Worm (Caenorhabditis elegans) whole organism, L4 larva: ENCODE data around the gene mpst-2.

Source experiments
- D1046.2 ChIP-seq: fragments of 200-800 bp; sonication (Bioruptor generic); IDR thresholded peaks from 2 replicates; pipeline ENCODE4 v1.3.6; 2022; ENCODE audit warnings: missing genetic modification characterization, missing compliant biosample characterization
- F10B5.3 ChIP-seq: sonication (generic microtip); optimal IDR thresholded peaks from 2 replicates; lab custom pipeline; 2016; ENCODE audit warnings: mild to moderate bottlenecking, missing genetic modification characterization, missing compliant biosample characterization
- F26F4.8 ChIP-seq: fragments of 200-800 bp; sonication (Bioruptor generic); conservative IDR thresholded peaks from 2 replicates; pipeline ENCODE4 v1.3.6; 2022; ENCODE audit warnings: missing genetic modification characterization, missing compliant biosample characterization
- F37D6.2 ChIP-seq: sonication (generic microtip); optimal IDR thresholded peaks from 2 replicates; lab custom pipeline; 2016; ENCODE audit warnings: mild to moderate bottlenecking, missing genetic modification characterization, missing compliant biosample characterization
- F49E8.2 ChIP-seq: sonication (generic microtip); optimal IDR thresholded peaks from 2 replicates; lab custom pipeline; 2016; ENCODE audit warnings: missing compliant biosample characterization, mild to moderate bottlenecking, missing genetic modification characterization, borderline replicate concordance
- T26A8.4 ChIP-seq: fragments of 200-800 bp; sonication (Bioruptor generic); IDR thresholded peaks from 2 replicates; pipeline ENCODE4 v1.3.6; 2022; ENCODE audit warnings: missing genetic modification characterization, missing compliant biosample characterization
- Y105C5A.15 ChIP-seq: fragments of 200-800 bp; sonication (Bioruptor generic); IDR thresholded peaks from 2 replicates; pipeline ENCODE4 v1.3.6; 2022; ENCODE audit warnings: missing genetic modification characterization, missing compliant biosample characterization
- Y75B8A.6 ChIP-seq: fragments of 200-800 bp; sonication (Bioruptor generic); IDR thresholded peaks from 2 replicates; pipeline ENCODE4 v1.3.6; 2022; ENCODE audit warnings: missing genetic modification reagents, missing genetic modification characterization, missing compliant biosample characterization
- attf-4 ChIP-seq: sonication (generic microtip); optimal IDR thresholded peaks from 3 replicates; lab custom pipeline; 2017; ENCODE audit warnings: missing biosample characterization, missing genetic modification characterization
- ceh-28 ChIP-seq: fragments of 150-350 bp; optimal IDR thresholded peaks from 2 replicates; lab custom pipeline; 2014; ENCODE audit warnings: missing biosample characterization, missing genetic modification reagents, missing genetic modification characterization
- ceh-44 ChIP-seq: fragments of 200-800 bp; sonication (Bioruptor generic); IDR thresholded peaks from 2 replicates; pipeline ENCODE4 v1.3.6; 2022; ENCODE audit warnings: missing genetic modification reagents, missing genetic modification characterization, missing compliant biosample characterization
- ceh-82 ChIP-seq: sonication (generic microtip); optimal IDR thresholded peaks from 2 replicates; lab custom pipeline; 2017; ENCODE audit warnings: missing biosample characterization, missing genetic modification characterization
- daf-12 ChIP-seq: fragments of 150-350 bp; optimal IDR thresholded peaks from 2 replicates; lab custom pipeline; 2014; ENCODE audit warnings: missing biosample characterization, missing genetic modification reagents, missing genetic modification characterization
- daf-8 ChIP-seq: fragments of 200-800 bp; sonication (Bioruptor generic); IDR thresholded peaks from 2 replicates; pipeline ENCODE4 v1.3.6; 2022; ENCODE audit warnings: missing genetic modification characterization, missing compliant biosample characterization
- dmd-6 ChIP-seq: fragments of 200-800 bp; sonication (Bioruptor generic); IDR thresholded peaks from 2 replicates; pipeline ENCODE4 v1.3.6; 2022; ENCODE audit warnings: missing genetic modification reagents, missing genetic modification characterization, missing compliant biosample characterization
- duxl-1 ChIP-seq: sonication (generic microtip); optimal IDR thresholded peaks from 2 replicates; lab custom pipeline; 2016; ENCODE audit warnings: mild to moderate bottlenecking, missing genetic modification characterization, moderate library complexity, missing compliant biosample characterization; ENCODE audit not compliant: poor library complexity
- dve-1 ChIP-seq: sonication (generic microtip); optimal IDR thresholded peaks from 2 replicates; lab custom pipeline; 2017; ENCODE audit warnings: antibody characterized with exemption, mild to moderate bottlenecking, missing genetic modification characterization, missing compliant biosample characterization; ENCODE audit not compliant: insufficient read depth
- fos-1 ChIP-seq: fragments of 150-350 bp; optimal IDR thresholded peaks from 2 replicates; lab custom pipeline; 2014; ENCODE audit warnings: missing biosample characterization, missing genetic modification characterization
- hlh-11 ChIP-seq: fragments of 200-800 bp; sonication (Bioruptor generic); optimal IDR thresholded peaks from 2 replicates; lab custom pipeline; 2018; ENCODE audit warnings: mild to moderate bottlenecking, missing genetic modification characterization, missing compliant biosample characterization
- hlh-30 ChIP-seq: sonication (generic microtip); optimal IDR thresholded peaks from 2 replicates; lab custom pipeline; 2017; ENCODE audit warnings: antibody characterized with exemption, mild to moderate bottlenecking, missing genetic modification characterization, missing compliant biosample characterization; ENCODE audit not compliant: insufficient read depth
- hmg-1.1 ChIP-seq: fragments of 200-800 bp; sonication (Bioruptor generic); IDR thresholded peaks from 2 replicates; pipeline ENCODE4 v1.3.6; 2022; ENCODE audit warnings: missing genetic modification reagents, missing genetic modification characterization, missing compliant biosample characterization
- jun-1 ChIP-seq: fragments of 150-350 bp; optimal IDR thresholded peaks from 2 replicates; lab custom pipeline; 2014; ENCODE audit warnings: missing biosample characterization, missing genetic modification reagents, missing genetic modification characterization
- lim-7 ChIP-seq: fragments of 200-800 bp; sonication (Bioruptor generic); IDR thresholded peaks from 2 replicates; pipeline ENCODE4 v1.3.6; 2022; ENCODE audit warnings: missing genetic modification characterization, missing compliant biosample characterization
- lin-13 ChIP-seq: fragments of 150-350 bp; optimal IDR thresholded peaks from 2 replicates; lab custom pipeline; 2014; ENCODE audit warnings: missing biosample characterization, missing genetic modification reagents, missing genetic modification characterization
- lin-15B ChIP-seq: fragments of 150-350 bp; sonication (generic microtip); optimal IDR thresholded peaks from 3 replicates; lab custom pipeline; 2014; ENCODE audit warnings: missing biosample characterization, missing genetic modification characterization
- lin-29 ChIP-seq: fragments of 200-800 bp; sonication (Bioruptor generic); IDR thresholded peaks from 2 replicates; pipeline ENCODE4 v1.3.6; 2022; ENCODE audit warnings: missing genetic modification reagents, missing genetic modification characterization, missing compliant biosample characterization
- mdl-1 ChIP-seq, 2 experiments: fragments of 150-350 bp in 1 of 2; sonication (generic microtip) in 1 of 2; optimal IDR thresholded peaks; 2 replicates each; lab custom pipeline; 2014 to 2017; ENCODE audit warnings: missing biosample characterization in 2 of 2, missing genetic modification characterization in 2 of 2
- mxl-2 ChIP-seq: fragments of 200-800 bp; sonication (Bioruptor generic); conservative IDR thresholded peaks from 2 replicates; pipeline ENCODE4 v1.3.6; 2022; ENCODE audit warnings: missing genetic modification reagents, missing genetic modification characterization, missing compliant biosample characterization
- mxl-3 ChIP-seq: fragments of 200-800 bp; sonication (Bioruptor generic); optimal IDR thresholded peaks from 2 replicates; lab custom pipeline; 2018; ENCODE audit warnings: mild to moderate bottlenecking, missing genetic modification characterization, missing compliant biosample characterization
- nhr-11 ChIP-seq: fragments of 150-350 bp; optimal IDR thresholded peaks from 2 replicates; lab custom pipeline; 2014; ENCODE audit warnings: missing biosample characterization, missing genetic modification characterization
- nhr-237 ChIP-seq: sonication (generic microtip); optimal IDR thresholded peaks from 2 replicates; lab custom pipeline; 2017; ENCODE audit warnings: missing biosample characterization, missing genetic modification characterization
- nhr-28 ChIP-seq: fragments of 150-350 bp; optimal IDR thresholded peaks from 2 replicates; lab custom pipeline; 2014; ENCODE audit warnings: missing biosample characterization, missing genetic modification characterization
- nhr-48 ChIP-seq: sonication (generic microtip); optimal IDR thresholded peaks from 2 replicates; lab custom pipeline; 2016; ENCODE audit warnings: mild to moderate bottlenecking, missing genetic modification characterization, missing compliant biosample characterization
- nhr-6 ChIP-seq: fragments of 150-350 bp; optimal IDR thresholded peaks from 2 replicates; lab custom pipeline; 2014; ENCODE audit warnings: missing biosample characterization, missing genetic modification characterization
- nhr-76 ChIP-seq: fragments of 150-350 bp; optimal IDR thresholded peaks from 2 replicates; lab custom pipeline; 2014; ENCODE audit warnings: missing biosample characterization, missing genetic modification characterization
- nhr-77 ChIP-seq: fragments of 150-350 bp; optimal IDR thresholded peaks from 2 replicates; lab custom pipeline; 2014; ENCODE audit warnings: missing biosample characterization, missing genetic modification characterization
- pha-4 ChIP-seq, 2 experiments: fragments of 150-350 bp in 1 of 2; fragments of 200-800 bp in 1 of 2; sonication (Bioruptor generic) in 1 of 2; IDR thresholded peaks in 1 of 2; optimal IDR thresholded peaks in 1 of 2; 2 replicates each; pipeline versions ENCODE4 v1.3.6 to Lab custom; 2014 to 2022; ENCODE audit warnings: missing genetic modification characterization in 2 of 2, missing genetic modification reagents in 2 of 2, missing biosample characterization in 1 of 2, missing compliant biosample characterization in 1 of 2
- saeg-2 ChIP-seq: fragments of 200-800 bp; sonication (Bioruptor generic); IDR thresholded peaks from 2 replicates; pipeline ENCODE4 v1.3.6; 2022; ENCODE audit warnings: missing genetic modification reagents, missing genetic modification characterization, missing compliant biosample characterization
- sdz-12 ChIP-seq: fragments of 200-800 bp; sonication (Bioruptor generic); optimal IDR thresholded peaks from 2 replicates; lab custom pipeline; 2018; ENCODE audit warnings: mild to moderate bottlenecking, missing genetic modification characterization, missing compliant biosample characterization
- set-16 ChIP-seq: fragments of 200-800 bp; sonication (Bioruptor generic); IDR thresholded peaks from 2 replicates; pipeline ENCODE4 v1.3.6; 2022; ENCODE audit warnings: missing genetic modification reagents, missing genetic modification characterization, missing compliant biosample characterization
- skn-1 ChIP-seq: fragments of 150-350 bp; optimal IDR thresholded peaks from 2 replicates; lab custom pipeline; 2014; ENCODE audit warnings: missing biosample characterization, missing genetic modification characterization
- snpc-1.2 ChIP-seq: fragments of 200-800 bp; sonication (Bioruptor generic); IDR thresholded peaks from 2 replicates; pipeline ENCODE4 v1.3.6; 2022; ENCODE audit warnings: missing genetic modification reagents, missing genetic modification characterization, missing compliant biosample characterization
- snpc-4 ChIP-seq: fragments of 150-350 bp; optimal IDR thresholded peaks from 2 replicates; lab custom pipeline; 2014; ENCODE audit warnings: missing biosample characterization, missing genetic modification characterization
- spr-1 ChIP-seq: sonication (generic microtip); optimal IDR thresholded peaks from 2 replicates; lab custom pipeline; 2016; ENCODE audit warnings: mild to moderate bottlenecking, missing genetic modification characterization, missing compliant biosample characterization
- spr-3 ChIP-seq: fragments of 200-800 bp; sonication (Bioruptor generic); optimal IDR thresholded peaks from 2 replicates; lab custom pipeline; 2018; ENCODE audit warnings: mild to moderate bottlenecking, missing genetic modification characterization, missing compliant biosample characterization
- tag-97 ChIP-seq: fragments of 200-800 bp; sonication (Bioruptor generic); IDR thresholded peaks from 2 replicates; pipeline ENCODE4 v1.3.6; 2022; ENCODE audit warnings: missing genetic modification characterization, missing compliant biosample characterization
- tra-1 ChIP-seq: fragments of 200-800 bp; sonication (Bioruptor generic); IDR thresholded peaks from 2 replicates; pipeline ENCODE4 v1.3.6; 2022; ENCODE audit warnings: missing genetic modification reagents, missing genetic modification characterization, missing compliant biosample characterization
- zag-1 ChIP-seq: fragments of 150-350 bp; optimal IDR thresholded peaks from 2 replicates; lab custom pipeline; 2014; ENCODE audit warnings: missing biosample characterization, missing genetic modification characterization
- zfp-2 ChIP-seq: sonication (generic microtip); optimal IDR thresholded peaks from 2 replicates; lab custom pipeline; 2016; ENCODE audit warnings: mild to moderate bottlenecking, missing genetic modification characterization, missing compliant biosample characterization
- zip-11 ChIP-seq: fragments of 200-800 bp; sonication (Bioruptor generic); IDR thresholded peaks from 2 replicates; pipeline ENCODE4 v1.3.6; 2022; ENCODE audit warnings: missing genetic modification characterization, missing compliant biosample characterization
- ztf-11 ChIP-seq: fragments of 150-350 bp; optimal IDR thresholded peaks from 2 replicates; lab custom pipeline; 2014; ENCODE audit warnings: missing biosample characterization, missing genetic modification characterization

The mpst-2 gene

DNA sequence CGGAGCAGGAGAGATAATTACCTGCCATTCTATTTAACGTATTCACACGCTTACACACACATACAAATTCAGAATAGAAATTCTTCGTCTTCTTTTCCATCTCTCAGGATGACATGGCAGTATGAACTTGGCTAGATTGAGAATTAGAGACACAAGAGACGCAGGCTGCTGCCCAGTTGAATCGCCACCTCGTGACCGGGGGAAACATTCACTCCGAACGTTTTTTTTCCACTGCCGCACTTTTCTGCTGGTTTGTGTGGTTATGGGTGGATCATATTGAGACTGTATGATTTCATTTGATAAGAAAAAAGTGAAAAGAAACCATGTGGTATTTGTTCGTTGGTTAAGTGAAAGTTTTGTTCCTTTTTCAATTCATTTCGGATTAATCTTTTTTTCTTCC, 43.6 kb downstream of the mpst-2 start (continued):
- TF ChIP-seq jun-1 (peak; percentile 46), zip-11 (GFP tag; lab: Robert Waterston, UW) (no peak), F10B5.3 (no peak), F37D6.2 (tag; lab: Kevin White, UChicago) (no peak), zag-1 (tag; lab: Kevin White, UChicago) (no peak), hlh-30 (tag; lab: Kevin White, UChicago) (peak; percentile 98), sdz-12 (peak; percentile 4), tra-1 (peak; percentile 86), lin-29 (GFP tag; lab: Robert Waterston, UW) (no peak), attf-4 (tag; lab: Kevin White, UChicago) (no peak), nhr-237 (tag; lab: Kevin White, UChicago) (no peak), T26A8.4 (GFP tag; lab: Robert Waterston, UW) (peak; percentile 33; the same call in 1 of the 2 replicates), fos-1 (no peak), ztf-11 (tag; lab: Kevin White, UChicago) (no peak), snpc-1.2 (GFP tag; lab: Robert Waterston, UW) (no peak), zfp-2 (tag; lab: Kevin White, UChicago) (no peak), mxl-2 (GFP tag; lab: Robert Waterston, UW) (0 out of 2 replicates have a peak, but pooled peaks have one; percentile 34), set-16 (GFP tag; lab: Robert Waterston, UW) (peak; percentile 11; the same call in 1 of the 2 replicates), nhr-77 (tag; lab: Kevin White, UChicago) (peak; percentile 74), daf-8 (GFP tag; lab: Robert Waterston, UW) (no peak), hmg-1.1 (GFP tag; lab: Robert Waterston, UW) (peak; percentile 75), Y105C5A.15 (GFP tag; lab: Robert Waterston, UW) (no peak), tag-97 (GFP tag; lab: Robert Waterston, UW) (no peak), spr-1 (tag; lab: Kevin White, UChicago) (peak; percentile 44), nhr-48 (tag; lab: Kevin White, UChicago) (peak; percentile 85), lin-15B (tag; lab: Kevin White, UChicago) (no peak), nhr-28 (tag; lab: Kevin White, UChicago) (peak; percentile 96), lin-13 (peak; percentile 53), spr-3 (GFP tag; lab: Kevin White, UChicago) (no peak), lim-7 (GFP tag; lab: Robert Waterston, UW) (no peak), ceh-28 (tag; lab: Kevin White, UChicago) (no peak), ceh-44 (GFP tag; lab: Robert Waterston, UW) (no peak), mdl-1 (tag; optimal IDR thresholded peaks at IDR 0.05; lab: Kevin White, UChicago) (peak; percentile 71 to 96), daf-12 (tag; lab: Kevin White, UChicago) (no peak), skn-1 (tag; lab: Kevin White, UChicago) (no peak), dve-1 (tag; lab: Kevin White, UChicago) (peak; percentile 91), hlh-11 (tag; lab: Kevin White, UChicago) (peak; percentile 97), mxl-3 (GFP tag; lab: Kevin White, UChicago) (peak; percentile 96), dmd-6 (peak; percentile 84), ceh-82 (no peak), nhr-6 (tag; lab: Kevin White, UChicago) (peak; percentile 24), pha-4 (GFP tag; IDR thresholded peaks at IDR 0.05; lab: Robert Waterston, UW) (no peak), pha-4 (tag; optimal IDR thresholded peaks at IDR 0.05; lab: Kevin White, UChicago) (peak; percentile 67), duxl-1 (tag; lab: Kevin White, UChicago) (no peak), F49E8.2 (tag; lab: Kevin White, UChicago) (no peak), snpc-4 (tag; lab: Kevin White, UChicago) (no peak), F26F4.8 (GFP tag; lab: Robert Waterston, UW) (no peak), nhr-11 (peak; percentile 65), Y75B8A.6 (GFP tag; lab: Robert Waterston, UW) (no peak; the same call in 1 of the 2 replicates), saeg-2 (GFP tag; lab: Robert Waterston, UW) (peak; percentile 57; the same call in 1 of the 2 replicates), D1046.2 (GFP tag; lab: Robert Waterston, UW) (no peak), nhr-76 (tag; lab: Kevin White, UChicago) (no peak)
